Worm (Caenorhabditis elegans) whole organism, late embryonic: Measurements from ENCODE around the gene srz-97.

ENCODE experiments used
- K02D7.2 ChIP-seq: sonication (generic microtip); optimal IDR thresholded peaks from 2 replicates; lab custom pipeline; 2017; ENCODE audit warnings: mild to moderate bottlenecking, missing genetic modification characterization, missing compliant biosample characterization
- ama-1 ChIP-seq: fragments of 150-350 bp; optimal IDR thresholded peaks from 2 replicates; lab custom pipeline; 2014
- ceh-2 ChIP-seq: sonication (generic microtip); optimal IDR thresholded peaks from 2 replicates; lab custom pipeline; 2016; ENCODE audit warnings: missing genotype, missing genetic modification characterization, missing compliant biosample characterization
- che-1 ChIP-seq: sonication (generic microtip); optimal IDR thresholded peaks from 2 replicates; lab custom pipeline; 2016; ENCODE audit warnings: mild to moderate bottlenecking, missing genetic modification characterization, missing compliant biosample characterization
- eyg-1 ChIP-seq: sonication (generic microtip); optimal IDR thresholded peaks from 2 replicates; lab custom pipeline; 2016; ENCODE audit warnings: missing genotype, missing genetic modification characterization, missing compliant biosample characterization
- hlh-15 ChIP-seq: sonication (generic microtip); optimal IDR thresholded peaks from 2 replicates; lab custom pipeline; 2016; ENCODE audit warnings: missing genetic modification characterization, missing compliant biosample characterization
- nhr-11 ChIP-seq: fragments of 150-350 bp; optimal IDR thresholded peaks from 2 replicates; lab custom pipeline; 2014; ENCODE audit warnings: missing biosample characterization, missing genetic modification characterization
- npax-4 ChIP-seq: sonication (generic microtip); optimal IDR thresholded peaks from 2 replicates; lab custom pipeline; 2016; ENCODE audit warnings: missing genetic modification characterization, missing compliant biosample characterization
- pag-3 ChIP-seq: sonication (generic microtip); optimal IDR thresholded peaks from 2 replicates; lab custom pipeline; 2016; ENCODE audit warnings: missing compliant biosample characterization, missing genetic modification characterization, borderline replicate concordance
- pha-4 ChIP-seq: fragments of 150-350 bp; optimal IDR thresholded peaks from 2 replicates; lab custom pipeline; 2018; ENCODE audit warnings: missing biosample characterization, missing genetic modification reagents, missing genetic modification characterization
- tbx-2 ChIP-seq: sonication (generic microtip); optimal IDR thresholded peaks from 2 replicates; lab custom pipeline; 2016; ENCODE audit warnings: missing genetic modification characterization, missing compliant biosample characterization

DNA sequence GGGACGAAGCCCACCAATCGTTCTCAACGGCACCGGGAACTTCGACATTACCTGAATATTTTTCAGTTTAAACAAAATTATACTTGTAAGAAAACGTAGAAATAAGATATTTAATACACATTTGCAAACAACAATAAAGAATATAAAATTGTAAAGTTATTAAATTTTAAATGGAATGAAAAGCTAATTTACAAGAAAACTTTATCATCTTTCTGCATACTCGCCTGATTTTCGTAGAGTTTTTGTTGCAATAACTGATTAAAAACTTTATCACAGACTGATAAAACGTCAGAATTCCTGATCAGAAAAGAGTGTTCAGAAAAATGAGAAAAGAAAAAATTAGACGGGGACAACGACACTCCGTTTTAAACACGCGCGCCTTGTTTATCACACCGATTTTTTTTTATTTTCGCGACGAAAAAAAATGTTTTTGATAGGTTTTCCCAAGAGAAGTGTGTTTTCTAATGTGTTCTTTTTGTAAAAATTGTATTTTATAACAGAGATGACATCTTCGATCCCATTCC, 20.7 kb downstream of the srz-97 start, which contains the start of the genes dlat-1 and fntb-1:
- no peak for TF ChIP-seq npax-4
- TF ChIP-seq ceh-2 (tag; lab: Kevin White, UChicago): no peak
- no peak for TF ChIP-seq nhr-11 (tag; lab: Kevin White, UChicago)
- no peak for TF ChIP-seq eyg-1 (tag; lab: Kevin White, UChicago)
- TF ChIP-seq K02D7.2 (tag; lab: Kevin White, UChicago): no peak
- TF ChIP-seq ama-1 (lab: Kevin White, UChicago): no peak
- no peak for TF ChIP-seq pag-3 (tag; lab: Kevin White, UChicago)
- no peak for TF ChIP-seq tbx-2 (tag; lab: Kevin White, UChicago)
- TF ChIP-seq pha-4 (tag; lab: Kevin White, UChicago): no peak
- TF ChIP-seq hlh-15: no peak
- no peak for TF ChIP-seq che-1 (tag; lab: Kevin White, UChicago)
